Worm (Caenorhabditis elegans) whole organism, L4 larva: ENCODE data around the gene C36A4.4.

Source experiments
- D1046.2 ChIP-seq: fragments of 200-800 bp; sonication (Bioruptor generic); IDR thresholded peaks from 2 replicates; pipeline ENCODE4 v1.3.6; 2022; ENCODE audit warnings: missing genetic modification characterization, missing compliant biosample characterization
- F49E8.2 ChIP-seq: sonication (generic microtip); optimal IDR thresholded peaks from 2 replicates; lab custom pipeline; 2016; ENCODE audit warnings: missing compliant biosample characterization, mild to moderate bottlenecking, missing genetic modification characterization, borderline replicate concordance
- R02D3.7 ChIP-seq: fragments of 150-350 bp; sonication (generic microtip); optimal IDR thresholded peaks from 3 replicates; lab custom pipeline; 2014; ENCODE audit warnings: missing biosample characterization, missing genetic modification characterization
- T20F7.1 ChIP-seq: fragments of 200-800 bp; sonication (Bioruptor generic); optimal IDR thresholded peaks from 2 replicates; lab custom pipeline; 2018; ENCODE audit warnings: mild to moderate bottlenecking, missing genetic modification characterization, missing compliant biosample characterization
- Y48G9A.11 ChIP-seq: fragments of 200-800 bp; sonication (Bioruptor generic); IDR thresholded peaks from 2 replicates; pipeline ENCODE4 v1.3.6; 2022; ENCODE audit warnings: missing genetic modification reagents, missing genetic modification characterization, missing compliant biosample characterization
- aha-1 ChIP-seq: fragments of 150-350 bp; peaks from one replicate; lab custom pipeline; 2014; ENCODE audit warnings: missing biosample characterization, missing genetic modification characterization
- attf-4 ChIP-seq: sonication (generic microtip); optimal IDR thresholded peaks from 3 replicates; lab custom pipeline; 2017; ENCODE audit warnings: missing biosample characterization, missing genetic modification characterization
- ceh-28 ChIP-seq: fragments of 150-350 bp; optimal IDR thresholded peaks from 2 replicates; lab custom pipeline; 2014; ENCODE audit warnings: missing biosample characterization, missing genetic modification reagents, missing genetic modification characterization
- ceh-82 ChIP-seq: sonication (generic microtip); optimal IDR thresholded peaks from 2 replicates; lab custom pipeline; 2017; ENCODE audit warnings: missing biosample characterization, missing genetic modification characterization
- cey-2 ChIP-seq: sonication (generic microtip); optimal IDR thresholded peaks from 3 replicates; lab custom pipeline; 2017; ENCODE audit warnings: missing genetic modification characterization, mild to moderate bottlenecking, missing compliant biosample characterization, antibody characterized with exemption, borderline replicate concordance; ENCODE audit not compliant: insufficient read depth
- daf-19 ChIP-seq: fragments of 200-800 bp; sonication (Bioruptor generic); conservative IDR thresholded peaks from 2 replicates; pipeline ENCODE4 v1.3.6; 2022; ENCODE audit warnings: missing genetic modification characterization, missing compliant biosample characterization
- dmd-6 ChIP-seq: fragments of 200-800 bp; sonication (Bioruptor generic); IDR thresholded peaks from 2 replicates; pipeline ENCODE4 v1.3.6; 2022; ENCODE audit warnings: missing genetic modification reagents, missing genetic modification characterization, missing compliant biosample characterization
- dmd-9 ChIP-seq: fragments of 200-800 bp; sonication (Bioruptor generic); IDR thresholded peaks from 2 replicates; pipeline ENCODE4 v1.3.6; 2022; ENCODE audit warnings: missing genetic modification reagents, missing genetic modification characterization, missing compliant biosample characterization
- dve-1 ChIP-seq: sonication (generic microtip); optimal IDR thresholded peaks from 2 replicates; lab custom pipeline; 2017; ENCODE audit warnings: antibody characterized with exemption, mild to moderate bottlenecking, missing genetic modification characterization, missing compliant biosample characterization; ENCODE audit not compliant: insufficient read depth
- fos-1 ChIP-seq: fragments of 150-350 bp; optimal IDR thresholded peaks from 2 replicates; lab custom pipeline; 2014; ENCODE audit warnings: missing biosample characterization, missing genetic modification characterization
- hlh-11 ChIP-seq: fragments of 200-800 bp; sonication (Bioruptor generic); optimal IDR thresholded peaks from 2 replicates; lab custom pipeline; 2018; ENCODE audit warnings: mild to moderate bottlenecking, missing genetic modification characterization, missing compliant biosample characterization
- hmg-1.1 ChIP-seq: fragments of 200-800 bp; sonication (Bioruptor generic); IDR thresholded peaks from 2 replicates; pipeline ENCODE4 v1.3.6; 2022; ENCODE audit warnings: missing genetic modification reagents, missing genetic modification characterization, missing compliant biosample characterization
- lin-15B ChIP-seq: fragments of 150-350 bp; sonication (generic microtip); optimal IDR thresholded peaks from 3 replicates; lab custom pipeline; 2014; ENCODE audit warnings: missing biosample characterization, missing genetic modification characterization
- lin-29 ChIP-seq: fragments of 200-800 bp; sonication (Bioruptor generic); IDR thresholded peaks from 2 replicates; pipeline ENCODE4 v1.3.6; 2022; ENCODE audit warnings: missing genetic modification reagents, missing genetic modification characterization, missing compliant biosample characterization
- lir-3 ChIP-seq: sonication (generic microtip); optimal IDR thresholded peaks from 2 replicates; lab custom pipeline; 2016; ENCODE audit warnings: mild to moderate bottlenecking, missing genetic modification characterization, missing compliant biosample characterization
- madf-5 ChIP-seq, 2 experiments: fragments of 200-800 bp; sonication (Bioruptor generic); IDR thresholded peaks; 2 replicates each; pipeline ENCODE4 v1.3.6; 2022; ENCODE audit warnings: missing compliant biosample characterization in 2 of 2, missing genetic modification characterization in 2 of 2
- madf-9 ChIP-seq: fragments of 200-800 bp; sonication (Bioruptor generic); conservative IDR thresholded peaks from 2 replicates; pipeline ENCODE4 v1.3.6; 2022; ENCODE audit warnings: missing genetic modification reagents, missing genetic modification characterization, missing compliant biosample characterization
- mes-2 ChIP-seq: sonication (generic microtip); optimal IDR thresholded peaks from 2 replicates; lab custom pipeline; 2016; ENCODE audit warnings: missing genotype, mild to moderate bottlenecking, missing genetic modification characterization, missing compliant biosample characterization; ENCODE audit not compliant: poor library complexity, severe bottlenecking
- mxl-2 ChIP-seq: fragments of 200-800 bp; sonication (Bioruptor generic); conservative IDR thresholded peaks from 2 replicates; pipeline ENCODE4 v1.3.6; 2022; ENCODE audit warnings: missing genetic modification reagents, missing genetic modification characterization, missing compliant biosample characterization
- mxl-3 ChIP-seq: fragments of 200-800 bp; sonication (Bioruptor generic); optimal IDR thresholded peaks from 2 replicates; lab custom pipeline; 2018; ENCODE audit warnings: mild to moderate bottlenecking, missing genetic modification characterization, missing compliant biosample characterization
- nhr-10 ChIP-seq: fragments of 150-350 bp; optimal IDR thresholded peaks from 2 replicates; lab custom pipeline; 2014; ENCODE audit warnings: missing biosample characterization, missing genetic modification characterization
- nhr-25 ChIP-seq: sonication (generic microtip); optimal IDR thresholded peaks from 2 replicates; lab custom pipeline; 2017; ENCODE audit warnings: missing genetic modification characterization, mild to moderate bottlenecking, missing compliant biosample characterization, antibody characterized with exemption, moderate library complexity, borderline replicate concordance; ENCODE audit not compliant: insufficient read depth
- nhr-41 ChIP-seq: fragments of 200-800 bp; sonication (Bioruptor generic); IDR thresholded peaks from 2 replicates; pipeline ENCODE4 v1.3.6; 2022; ENCODE audit warnings: missing genetic modification reagents, missing genetic modification characterization, missing compliant biosample characterization
- nhr-42 ChIP-seq: fragments of 200-800 bp; sonication (Bioruptor generic); IDR thresholded peaks from 2 replicates; pipeline ENCODE4 v1.3.6; 2022; ENCODE audit warnings: missing genetic modification characterization, missing compliant biosample characterization
- nhr-48 ChIP-seq: sonication (generic microtip); optimal IDR thresholded peaks from 2 replicates; lab custom pipeline; 2016; ENCODE audit warnings: mild to moderate bottlenecking, missing genetic modification characterization, missing compliant biosample characterization
- nhr-77 ChIP-seq: fragments of 150-350 bp; optimal IDR thresholded peaks from 2 replicates; lab custom pipeline; 2014; ENCODE audit warnings: missing biosample characterization, missing genetic modification characterization
- pha-4 ChIP-seq, 2 experiments: fragments of 150-350 bp in 1 of 2; fragments of 200-800 bp in 1 of 2; sonication (Bioruptor generic) in 1 of 2; IDR thresholded peaks in 1 of 2; optimal IDR thresholded peaks in 1 of 2; 2 replicates each; pipeline versions ENCODE4 v1.3.6 to Lab custom; 2014 to 2022; ENCODE audit warnings: missing genetic modification characterization in 2 of 2, missing genetic modification reagents in 2 of 2, missing biosample characterization in 1 of 2, missing compliant biosample characterization in 1 of 2
- php-3 ChIP-seq: fragments of 200-800 bp; sonication (Bioruptor generic); IDR thresholded peaks from 2 replicates; pipeline ENCODE4 v1.3.6; 2022; ENCODE audit warnings: missing genetic modification reagents, missing genetic modification characterization, missing compliant biosample characterization
- pqm-1 ChIP-seq: sonication (generic microtip); optimal IDR thresholded peaks from 2 replicates; lab custom pipeline; 2017; ENCODE audit warnings: missing biosample characterization, missing genetic modification characterization
- sdz-12 ChIP-seq: fragments of 200-800 bp; sonication (Bioruptor generic); optimal IDR thresholded peaks from 2 replicates; lab custom pipeline; 2018; ENCODE audit warnings: mild to moderate bottlenecking, missing genetic modification characterization, missing compliant biosample characterization
- set-16 ChIP-seq: fragments of 200-800 bp; sonication (Bioruptor generic); IDR thresholded peaks from 2 replicates; pipeline ENCODE4 v1.3.6; 2022; ENCODE audit warnings: missing genetic modification reagents, missing genetic modification characterization, missing compliant biosample characterization
- snpc-4 ChIP-seq: fragments of 150-350 bp; optimal IDR thresholded peaks from 2 replicates; lab custom pipeline; 2014; ENCODE audit warnings: missing biosample characterization, missing genetic modification characterization
- tra-1 ChIP-seq: fragments of 200-800 bp; sonication (Bioruptor generic); IDR thresholded peaks from 2 replicates; pipeline ENCODE4 v1.3.6; 2022; ENCODE audit warnings: missing genetic modification reagents, missing genetic modification characterization, missing compliant biosample characterization
- unc-130 ChIP-seq: sonication (generic microtip); optimal IDR thresholded peaks from 2 replicates; lab custom pipeline; 2016; ENCODE audit warnings: missing genetic modification reagents, missing genetic modification characterization, missing compliant biosample characterization
- unc-62 ChIP-seq, 3 experiments: fragments of 150-350 bp in 1 of 3; sonication (generic microtip); optimal IDR thresholded peaks in 2 of 3; peaks in 1 of 3; 1 replicate in 1 of 3; 2 replicates in 2 of 3; lab custom pipeline; 2014 to 2017; ENCODE audit warnings: missing biosample characterization in 3 of 3, missing genetic modification characterization in 3 of 3, missing genetic modification reagents in 3 of 3, missing genotype in 1 of 3
- vab-7 ChIP-seq: fragments of 200-800 bp; sonication (Bioruptor generic); IDR thresholded peaks from 2 replicates; pipeline ENCODE4 v1.3.6; 2022; ENCODE audit warnings: missing genetic modification reagents, missing genetic modification characterization, missing compliant biosample characterization
- zag-1 ChIP-seq: fragments of 150-350 bp; optimal IDR thresholded peaks from 2 replicates; lab custom pipeline; 2014; ENCODE audit warnings: missing biosample characterization, missing genetic modification characterization
- zfp-2 ChIP-seq: sonication (generic microtip); optimal IDR thresholded peaks from 2 replicates; lab custom pipeline; 2016; ENCODE audit warnings: mild to moderate bottlenecking, missing genetic modification characterization, missing compliant biosample characterization
- zip-11 ChIP-seq: fragments of 200-800 bp; sonication (Bioruptor generic); IDR thresholded peaks from 2 replicates; pipeline ENCODE4 v1.3.6; 2022; ENCODE audit warnings: missing genetic modification characterization, missing compliant biosample characterization
- zip-2 ChIP-seq: fragments of 150-350 bp; optimal IDR thresholded peaks from 2 replicates; lab custom pipeline; 2014; ENCODE audit warnings: missing biosample characterization, missing genetic modification characterization
- ztf-7 ChIP-seq: fragments of 150-350 bp; optimal IDR thresholded peaks from 2 replicates; lab custom pipeline; 2014; ENCODE audit warnings: missing biosample characterization, missing genetic modification characterization

C36A4.4 gene

ce11 chrIII:3867378-3867904, 24.0 kb upstream of the C36A4.4 start, which contains the start of gene rpl-3 (continued):
- peak; percentile 100 for TF ChIP-seq pqm-1
- peak; percentile 99 for TF ChIP-seq nhr-25 (tag; lab: Kevin White, UChicago)
- peak; percentile 99 for TF ChIP-seq fos-1 (tag; lab: Kevin White, UChicago)
- TF ChIP-seq aha-1 (tag; lab: Kevin White, UChicago): peak; percentile 100
- TF ChIP-seq dmd-6 (GFP tag; lab: Robert Waterston, UW): peak; percentile 100

ce11 chrIII:3863814-3864507, 20.5 kb upstream of the C36A4.4 start, which contains the start of gene acs-19:
acs-19 (plus strand) TSS chrIII:3864489.
- TF ChIP-seq ceh-82 (tag; lab: Kevin White, UChicago) (no peak), F49E8.2 (tag; lab: Kevin White, UChicago) (no peak), madf-5 (GFP tag; IDR thresholded peaks at IDR 0.05; lab: Robert Waterston, UW) (no peak), aha-1 (tag; lab: Kevin White, UChicago) (peak; percentile 95), daf-19 (GFP tag; lab: Robert Waterston, UW) (no peak), set-16 (GFP tag; lab: Robert Waterston, UW) (no peak), lin-29 (GFP tag; lab: Robert Waterston, UW) (no peak), nhr-48 (tag; lab: Kevin White, UChicago) (no peak), nhr-77 (tag; lab: Kevin White, UChicago) (no peak), unc-130 (no peak), vab-7 (no peak), R02D3.7 (tag; lab: Kevin White, UChicago) (no peak), hlh-11 (tag; lab: Kevin White, UChicago) (peak; percentile 17), madf-9 (GFP tag; lab: Robert Waterston, UW) (no peak), lin-15B (tag; lab: Kevin White, UChicago) (no peak), mes-2 (tag; lab: Kevin White, UChicago) (no peak), pha-4 (GFP tag; IDR thresholded peaks at IDR 0.05; lab: Robert Waterston, UW) (no peak), pha-4 (tag; optimal IDR thresholded peaks at IDR 0.05; lab: Kevin White, UChicago) (no peak), sdz-12 (GFP tag; lab: Kevin White, UChicago) (no peak), dmd-9 (no peak), attf-4 (tag; lab: Kevin White, UChicago) (no peak), mxl-2 (GFP tag; lab: Robert Waterston, UW) (no peak), zag-1 (no peak), ztf-7 (tag; lab: Kevin White, UChicago) (no peak), nhr-42 (GFP tag; lab: Robert Waterston, UW) (no peak), lir-3 (tag; lab: Kevin White, UChicago) (no peak), tra-1 (GFP tag; lab: Robert Waterston, UW) (no peak), snpc-4 (no peak), ceh-28 (no peak), nhr-41 (GFP tag; lab: Robert Waterston, UW) (no peak), dve-1 (tag; lab: Kevin White, UChicago) (peak; percentile 25), php-3 (GFP tag; lab: Robert Waterston, UW) (no peak), cey-2 (tag; lab: Kevin White, UChicago) (no peak), hmg-1.1 (GFP tag; lab: Robert Waterston, UW) (no peak), nhr-10 (tag; lab: Kevin White, UChicago) (no peak), zip-11 (GFP tag; lab: Robert Waterston, UW) (no peak), Y48G9A.11 (GFP tag; lab: Robert Waterston, UW) (0 out of 2 replicates have a peak, but pooled peaks have one; percentile 25), unc-62 (GFP tag; optimal IDR thresholded peaks at IDR 0.05 in 1 of 2; lab: Kevin White, UChicago) (no peak), unc-62 (tag; optimal IDR thresholded peaks at IDR 0.05; lab: Kevin White, UChicago) (no peak), fos-1 (tag; lab: Kevin White, UChicago) (no peak), T20F7.1 (GFP tag; lab: Kevin White, UChicago) (no peak), zfp-2 (tag; lab: Kevin White, UChicago) (no peak), D1046.2 (GFP tag; lab: Robert Waterston, UW) (no peak), zip-2 (no peak), mxl-3 (GFP tag; lab: Kevin White, UChicago) (no peak)
